Worm (Caenorhabditis elegans) whole organism, mixed stage, embryonic: ENCODE measurements around the gene T04B8.1.

Source experiments
- M03D4.4 ChIP-seq: sonication (generic microtip); optimal IDR thresholded peaks from 2 replicates; lab custom pipeline; 2017; ENCODE audit warnings: mild to moderate bottlenecking, missing genetic modification characterization, missing compliant biosample characterization
- bed-3 ChIP-seq: fragments of 200-800 bp; sonication (Bioruptor generic); optimal IDR thresholded peaks from 3 replicates; lab custom pipeline; 2018; ENCODE audit warnings: mild to moderate bottlenecking, missing genetic modification characterization, moderate library complexity, missing compliant biosample characterization
- blmp-1 ChIP-seq: fragments of 150-350 bp; optimal IDR thresholded peaks from 2 replicates; lab custom pipeline; 2014; ENCODE audit warnings: missing biosample characterization, missing genetic modification characterization
- ceh-39 ChIP-seq: fragments of 150-350 bp; optimal IDR thresholded peaks from 2 replicates; lab custom pipeline; 2014; ENCODE audit warnings: missing biosample characterization, missing genetic modification characterization
- ceh-43 ChIP-seq: fragments of 200-800 bp; sonication (Bioruptor generic); optimal IDR thresholded peaks from 2 replicates; lab custom pipeline; 2018; ENCODE audit warnings: mild to moderate bottlenecking, missing genetic modification characterization, moderate library complexity, missing compliant biosample characterization
- ces-1 ChIP-seq: fragments of 150-350 bp; optimal IDR thresholded peaks from 2 replicates; lab custom pipeline; 2014; ENCODE audit warnings: missing biosample characterization, missing genetic modification reagents, missing genetic modification characterization
- cnd-1 ChIP-seq: fragments of 200-800 bp; sonication (Bioruptor generic); optimal IDR thresholded peaks from 2 replicates; lab custom pipeline; 2018; ENCODE audit warnings: mild to moderate bottlenecking, missing genetic modification characterization, missing compliant biosample characterization
- drap-1 ChIP-seq: fragments of 200-800 bp; sonication (Bioruptor generic); optimal IDR thresholded peaks from 3 replicates; lab custom pipeline; 2018; ENCODE audit warnings: mild to moderate bottlenecking, missing genetic modification characterization, missing compliant biosample characterization
- elt-1 ChIP-seq: sonication (generic microtip); optimal IDR thresholded peaks from 2 replicates; lab custom pipeline; 2017; ENCODE audit warnings: missing genetic modification characterization, mild to moderate bottlenecking, missing compliant biosample characterization, antibody characterized with exemption, moderate library complexity, borderline replicate concordance; ENCODE audit not compliant: insufficient read depth
- elt-3 ChIP-seq: fragments of 150-350 bp; optimal IDR thresholded peaks from 2 replicates; lab custom pipeline; 2014; ENCODE audit warnings: missing biosample characterization, missing genetic modification characterization
- flh-1 ChIP-seq: fragments of 200-800 bp; sonication (Bioruptor generic); optimal IDR thresholded peaks from 2 replicates; lab custom pipeline; 2018; ENCODE audit warnings: mild to moderate bottlenecking, missing genetic modification characterization, moderate library complexity, missing compliant biosample characterization
- ham-2 ChIP-seq: fragments of 200-800 bp; sonication (Bioruptor generic); optimal IDR thresholded peaks from 2 replicates; lab custom pipeline; 2018; ENCODE audit warnings: mild to moderate bottlenecking, missing genetic modification characterization, missing compliant biosample characterization
- hlh-1 ChIP-seq: fragments of 150-350 bp; optimal IDR thresholded peaks from 2 replicates; lab custom pipeline; 2014; ENCODE audit warnings: missing biosample characterization, missing genetic modification reagents, missing genetic modification characterization
- lsy-2 ChIP-seq: fragments of 150-350 bp; optimal IDR thresholded peaks from 2 replicates; lab custom pipeline; 2014; ENCODE audit warnings: missing biosample characterization, missing genetic modification characterization
- mab-5 ChIP-seq: fragments of 150-350 bp; optimal IDR thresholded peaks from 2 replicates; lab custom pipeline; 2014; ENCODE audit warnings: missing biosample characterization, missing genetic modification characterization
- mep-1 ChIP-seq: fragments of 150-350 bp; optimal IDR thresholded peaks from 2 replicates; lab custom pipeline; 2017; ENCODE audit warnings: missing biosample characterization, missing genetic modification reagents, missing genetic modification characterization, inconsistent platforms
- mls-2 ChIP-seq: sonication (generic microtip); optimal IDR thresholded peaks from 2 replicates; lab custom pipeline; 2016; ENCODE audit warnings: mild to moderate bottlenecking, missing genetic modification characterization, moderate library complexity, missing compliant biosample characterization
- nhr-12 ChIP-seq: fragments of 150-350 bp; optimal IDR thresholded peaks from 2 replicates; lab custom pipeline; 2014; ENCODE audit warnings: missing biosample characterization, missing genetic modification characterization
- nhr-237 ChIP-seq: fragments of 150-350 bp; optimal IDR thresholded peaks from 2 replicates; lab custom pipeline; 2014; ENCODE audit warnings: missing biosample characterization, missing genetic modification characterization
- nhr-28 ChIP-seq: fragments of 150-350 bp; optimal IDR thresholded peaks from 2 replicates; lab custom pipeline; 2014; ENCODE audit warnings: missing biosample characterization, missing genetic modification characterization
- nhr-76 ChIP-seq: sonication (generic microtip); optimal IDR thresholded peaks from 2 replicates; lab custom pipeline; 2017; ENCODE audit warnings: missing biosample characterization, missing genetic modification characterization
- sem-2 ChIP-seq: fragments of 200-800 bp; sonication (Bioruptor generic); optimal IDR thresholded peaks from 2 replicates; lab custom pipeline; 2018; ENCODE audit warnings: mild to moderate bottlenecking, missing genetic modification characterization, missing compliant biosample characterization
- snpc-4 ChIP-seq: fragments of 150-350 bp; optimal IDR thresholded peaks from 2 replicates; lab custom pipeline; 2014; ENCODE audit warnings: missing biosample characterization, missing genetic modification characterization
- sptf-1 ChIP-seq: sonication (generic microtip); optimal IDR thresholded peaks from 2 replicates; lab custom pipeline; 2017; ENCODE audit warnings: mild to moderate bottlenecking, missing genetic modification characterization, moderate library complexity, missing compliant biosample characterization
- tbx-8 ChIP-seq: fragments of 200-800 bp; sonication (Bioruptor generic); optimal IDR thresholded peaks from 2 replicates; lab custom pipeline; 2018; ENCODE audit warnings: mild to moderate bottlenecking, missing genetic modification characterization, moderate library complexity, missing compliant biosample characterization
- unc-120 ChIP-seq: sonication (generic microtip); optimal IDR thresholded peaks from 2 replicates; lab custom pipeline; 2017; ENCODE audit warnings: missing genetic modification characterization, missing compliant biosample characterization; ENCODE audit not compliant: poor library complexity, severe bottlenecking
- unc-39 ChIP-seq: fragments of 150-350 bp; optimal IDR thresholded peaks from 2 replicates; lab custom pipeline; 2014; ENCODE audit warnings: missing biosample characterization, missing genetic modification characterization
- unc-62 ChIP-seq: fragments of 150-350 bp; optimal IDR thresholded peaks from 2 replicates; lab custom pipeline; 2014; ENCODE audit warnings: missing biosample characterization, missing genetic modification reagents, missing genetic modification characterization
- zip-8 ChIP-seq: fragments of 150-350 bp; optimal IDR thresholded peaks from 2 replicates; lab custom pipeline; 2014; ENCODE audit warnings: missing biosample characterization, missing genetic modification characterization
- ztf-11 ChIP-seq: fragments of 150-350 bp; optimal IDR thresholded peaks from 2 replicates; lab custom pipeline; 2014; ENCODE audit warnings: missing biosample characterization, missing genetic modification characterization

Gene T04B8.1

ce11 chrII:674116-674515 is 40.0 kb downstream of the T04B8.1 start, which contains the start of gene Y39F10C.3:
Gene Y39F10C.3 (plus strand): TSS chrII:674416.
- TF ChIP-seq unc-62 (GFP tag; lab: Kevin White, UChicago) (no peak), nhr-76 (tag; lab: Kevin White, UChicago) (no peak), M03D4.4 (no peak), zip-8 (tag; lab: Kevin White, UChicago) (no peak), hlh-1 (tag; lab: Kevin White, UChicago) (no peak), snpc-4 (tag; lab: Kevin White, UChicago) (no peak), sptf-1 (no peak), mep-1 (no peak), unc-39 (tag; lab: Kevin White, UChicago) (no peak), ztf-11 (tag; lab: Kevin White, UChicago) (no peak), drap-1 (GFP tag; lab: Kevin White, UChicago) (no peak), nhr-12 (tag; lab: Kevin White, UChicago) (no peak), mab-5 (tag; lab: Kevin White, UChicago) (no peak), unc-120 (tag; lab: Kevin White, UChicago) (no peak), blmp-1 (tag; lab: Kevin White, UChicago) (no peak), nhr-237 (tag; lab: Kevin White, UChicago) (no peak), tbx-8 (no peak), ces-1 (GFP tag; lab: Kevin White, UChicago) (no peak)

- no peak for TF ChIP-seq sem-2
- TF ChIP-seq lsy-2 (tag; lab: Kevin White, UChicago): no peak
- TF ChIP-seq mab-5 (tag; lab: Kevin White, UChicago): no peak
- no peak for TF ChIP-seq mls-2 (tag; lab: Kevin White, UChicago)
- TF ChIP-seq hlh-1 (tag; lab: Kevin White, UChicago): no peak
- no peak for TF ChIP-seq unc-39 (tag; lab: Kevin White, UChicago)
- no peak for TF ChIP-seq elt-1 (tag; lab: Kevin White, UChicago)
- no peak for TF ChIP-seq flh-1 (GFP tag; lab: Kevin White, UChicago)
- TF ChIP-seq elt-3: no peak
- TF ChIP-seq ceh-43 (GFP tag; lab: Kevin White, UChicago): no peak
- no peak for TF ChIP-seq unc-62 (GFP tag; lab: Kevin White, UChicago)
Observed at ce11 chrII:675303-675702, 41.2 kb downstream of the T04B8.1 start, which contains the start of gene Y39F10C.1. Gene Y39F10C.1 (plus strand): TSS chrII:675603.

- TF ChIP-seq snpc-4 (tag; lab: Kevin White, UChicago) (no peak), nhr-28 (tag; lab: Kevin White, UChicago) (no peak), nhr-12 (tag; lab: Kevin White, UChicago) (no peak), ceh-43 (GFP tag; lab: Kevin White, UChicago) (no peak), bed-3 (no peak), nhr-237 (tag; lab: Kevin White, UChicago) (no peak), blmp-1 (tag; lab: Kevin White, UChicago) (no peak), ham-2 (GFP tag; lab: Kevin White, UChicago) (no peak)
- TF ChIP-seq, all 35 proteins: peak for 0
Observed at ce11 chrII:675822-676221, 41.7 kb downstream of the T04B8.1 start.

- TF ChIP-seq hlh-1 (tag; lab: Kevin White, UChicago): no peak
Observed at ce11 chrII:678581-678980, 44.5 kb downstream of the T04B8.1 start, which contains the start of gene T02H6.9. Gene T02H6.9 (plus strand): TSS chrII:678881.

- TF ChIP-seq ztf-11 (tag; lab: Kevin White, UChicago): no peak
- TF ChIP-seq hlh-1 (tag; lab: Kevin White, UChicago): no peak
- TF ChIP-seq bed-3: no peak
- no peak for TF ChIP-seq ham-2 (GFP tag; lab: Kevin White, UChicago)
- no peak for TF ChIP-seq mls-2 (tag; lab: Kevin White, UChicago)
- no peak for TF ChIP-seq ceh-43 (GFP tag; lab: Kevin White, UChicago)
- TF ChIP-seq zip-8 (tag; lab: Kevin White, UChicago): no peak
- no peak for TF ChIP-seq elt-3
- no peak for TF ChIP-seq nhr-28 (tag; lab: Kevin White, UChicago)
- no peak for TF ChIP-seq unc-62 (GFP tag; lab: Kevin White, UChicago)
- TF ChIP-seq nhr-237 (tag; lab: Kevin White, UChicago): no peak
- TF ChIP-seq ceh-39 (tag; lab: Kevin White, UChicago): no peak
- TF ChIP-seq cnd-1: no peak
Observed at ce11 chrII:680612-681011, 46.5 kb downstream of the T04B8.1 start, which contains the start of the genes T02H6.10 and T02H6.8. Gene T02H6.10 (minus strand): TSS chrII:680712. Gene T02H6.8 (plus strand): TSS chrII:680832.
